Worm (Caenorhabditis elegans) whole organism, early embryonic: Measurements from ENCODE around the gene ins-32.

Experiments used
- ama-1 ChIP-seq: fragments of 150-350 bp; optimal IDR thresholded peaks from 2 replicates; lab custom pipeline; 2014
- ceh-13 ChIP-seq: fragments of 200-800 bp; sonication (Bioruptor generic); optimal IDR thresholded peaks from 2 replicates; lab custom pipeline; 2018; ENCODE audit warnings: mild to moderate bottlenecking, missing genetic modification characterization, missing compliant biosample characterization
- ceh-36 ChIP-seq: sonication (generic microtip); optimal IDR thresholded peaks from 2 replicates; lab custom pipeline; 2016; ENCODE audit warnings: missing genetic modification characterization, inconsistent platforms, missing compliant biosample characterization
- ets-7 ChIP-seq: sonication (generic microtip); optimal IDR thresholded peaks from 2 replicates; lab custom pipeline; 2016; ENCODE audit warnings: missing genotype, missing genetic modification characterization, missing compliant biosample characterization
- flt-1 ChIP-seq: fragments of 200-800 bp; sonication (Bioruptor generic); IDR thresholded peaks from 2 replicates; pipeline ENCODE4 v1.3.6; 2022; ENCODE audit warnings: missing genetic modification characterization, missing compliant biosample characterization
- hmbx-1 ChIP-seq: sonication (generic microtip); optimal IDR thresholded peaks from 2 replicates; lab custom pipeline; 2016; ENCODE audit warnings: mild to moderate bottlenecking, missing genetic modification characterization, missing compliant biosample characterization
- hnd-1 ChIP-seq: sonication (generic microtip); optimal IDR thresholded peaks from 2 replicates; lab custom pipeline; 2016; ENCODE audit warnings: missing genetic modification characterization, missing compliant biosample characterization
- pes-1 ChIP-seq: fragments of 200-800 bp; sonication (Bioruptor generic); IDR thresholded peaks from 2 replicates; pipeline ENCODE4 v1.3.6; 2022; ENCODE audit warnings: missing genetic modification reagents, missing genetic modification characterization, missing compliant biosample characterization
- scrt-1 ChIP-seq: fragments of 200-800 bp; sonication (Bioruptor generic); IDR thresholded peaks from 2 replicates; pipeline ENCODE4 v1.3.6; 2022; ENCODE audit warnings: missing genetic modification characterization, missing compliant biosample characterization
- sea-1 ChIP-seq: fragments of 200-800 bp; sonication (Bioruptor generic); conservative IDR thresholded peaks from 2 replicates; pipeline ENCODE4 v1.3.6; 2022; ENCODE audit warnings: missing genetic modification characterization, missing compliant biosample characterization
- tbx-11 ChIP-seq: fragments of 200-800 bp; sonication (Bioruptor generic); IDR thresholded peaks from 2 replicates; pipeline ENCODE4 v1.3.6; 2022; ENCODE audit warnings: missing genetic modification characterization, missing compliant biosample characterization
- tbx-37 ChIP-seq: fragments of 200-800 bp; sonication (Bioruptor generic); conservative IDR thresholded peaks from 2 replicates; pipeline ENCODE4 v1.3.6; 2022; ENCODE audit warnings: missing genetic modification reagents, missing genetic modification characterization, missing compliant biosample characterization
- tra-4 ChIP-seq: sonication (generic microtip); optimal IDR thresholded peaks from 2 replicates; lab custom pipeline; 2017; ENCODE audit warnings: missing genetic modification characterization, missing compliant biosample characterization

DNA sequence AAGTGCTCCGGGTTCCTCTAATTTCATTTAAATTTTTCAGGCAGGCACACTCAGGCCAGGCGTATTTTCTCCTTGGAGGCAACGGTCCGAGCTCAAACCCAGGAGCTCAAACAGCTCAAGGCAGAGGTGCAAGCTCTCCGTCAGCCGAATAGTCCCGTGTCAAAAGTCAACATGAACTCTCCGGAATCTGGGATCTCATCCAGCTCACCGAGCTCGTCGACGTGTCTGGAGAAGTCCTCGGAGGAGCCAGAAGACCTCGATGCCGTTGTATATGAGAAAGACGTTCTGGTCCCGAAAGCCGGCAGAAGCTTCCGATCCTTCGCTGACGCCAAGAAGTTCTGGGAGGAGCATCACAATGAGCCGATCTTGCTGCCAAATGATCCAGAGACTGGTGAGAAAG lies 17.4 kb downstream of the ins-32 start:
- TF ChIP-seq sea-1 (GFP tag; lab: Robert Waterston, UW) = no peak
- no peak for TF ChIP-seq ceh-36
- no peak for TF ChIP-seq hmbx-1 (tag; lab: Kevin White, UChicago)
- no peak for TF ChIP-seq ets-7 (tag; lab: Kevin White, UChicago)
- TF ChIP-seq ama-1 = no peak
- TF ChIP-seq scrt-1 (GFP tag; lab: Robert Waterston, UW) = no peak
- TF ChIP-seq flt-1 = no peak
- TF ChIP-seq tra-4 (tag; lab: Kevin White, UChicago) = no peak
- no peak for TF ChIP-seq pes-1
- no peak for TF ChIP-seq ceh-13
- TF ChIP-seq hnd-1 = no peak
- no peak for TF ChIP-seq tbx-37
- TF ChIP-seq tbx-11 (GFP tag; lab: Robert Waterston, UW) = no peak
